Fruit fly (Drosophila melanogaster): ENCODE data around the gene CG8419.

Gene CG8419

DNA sequence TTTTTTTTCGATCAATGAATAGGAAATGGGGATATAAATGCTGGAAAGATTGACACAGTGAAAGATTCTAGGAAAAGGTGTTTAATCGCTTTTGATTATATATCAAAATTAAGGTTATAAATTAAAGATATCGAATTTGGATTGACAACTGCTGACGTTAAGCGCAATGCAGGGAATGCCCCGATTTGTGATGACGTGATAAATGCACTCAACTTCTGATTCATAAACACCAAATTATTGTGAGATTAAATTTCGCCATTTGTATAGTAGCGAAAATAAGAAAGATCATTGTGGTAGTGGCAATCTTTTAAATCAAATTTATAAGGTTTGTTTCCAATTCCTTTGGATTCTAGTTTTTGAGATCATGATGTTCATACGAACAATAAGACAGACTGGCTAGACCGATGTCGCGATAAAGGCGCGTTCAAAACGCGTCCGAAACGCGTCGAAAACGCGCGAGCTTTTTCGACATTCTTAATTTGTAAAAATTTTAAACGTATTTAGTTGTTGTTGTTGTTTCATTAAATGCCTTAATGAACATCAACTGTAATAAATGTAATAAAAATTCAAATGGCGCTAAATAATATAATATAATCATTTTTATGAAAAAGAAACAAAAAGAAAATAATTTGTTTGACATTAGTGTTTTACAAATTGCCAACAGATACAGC lies 9.4 kb downstream of the CG8419 start, which contains the start of gene CG8349:
Gene CG8349, plus strand, starts transcription at position 657 of the 671 bp plus-strand sequence.
- TF ChIP-seq ey (GFP tag; optimal IDR thresholded peaks at IDR 0.05), result no peak
- no peak for TF ChIP-seq Abd-B (GFP tag; optimal IDR thresholded peaks at IDR 0.05)
- TF ChIP-seq CrebA (GFP tag; optimal IDR thresholded peaks at IDR 0.05; ENCODE audit: borderline replicate concordance), result no peak
- peak; percentile 18 for TF ChIP-seq Myc (optimal IDR thresholded peaks at IDR 0.05)
- no peak for TF ChIP-seq Sp1 (GFP tag; optimal IDR thresholded peaks at IDR 0.05)
- no peak for TF ChIP-seq Rel (GFP tag; optimal IDR thresholded peaks at IDR 0.05)
- peak; percentile 96 for TF ChIP-seq Rel (tag; optimal IDR thresholded peaks at IDR 0.05)

DNA sequence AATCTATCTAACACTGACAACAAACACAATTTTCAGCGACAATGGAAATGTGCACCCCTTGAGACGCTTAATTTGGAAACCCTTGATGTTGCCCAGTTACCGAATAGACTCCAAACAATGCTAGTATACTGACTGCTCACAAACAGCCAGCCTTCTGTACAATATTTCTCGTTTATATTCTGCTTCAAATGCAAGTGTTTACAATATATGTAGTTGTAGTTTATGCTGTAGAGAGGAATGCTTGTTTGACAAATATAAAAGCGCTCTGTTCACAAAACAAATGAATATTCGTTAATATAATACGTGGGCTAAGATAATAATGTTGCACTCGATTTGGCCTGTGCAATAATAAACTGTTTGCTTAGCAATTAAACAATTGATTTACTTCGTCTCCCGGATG lies 11.9 kb downstream of the CG8419 start, which contains the start of gene CG8292:
Gene CG8292, minus strand, starts transcription at position 101 of the 400 bp plus-strand sequence.
- TF ChIP-seq Sp1 (GFP tag; optimal IDR thresholded peaks at IDR 0.05) (no peak), rgr (GFP tag; optimal IDR thresholded peaks at IDR 0.05) (no peak)

DNA sequence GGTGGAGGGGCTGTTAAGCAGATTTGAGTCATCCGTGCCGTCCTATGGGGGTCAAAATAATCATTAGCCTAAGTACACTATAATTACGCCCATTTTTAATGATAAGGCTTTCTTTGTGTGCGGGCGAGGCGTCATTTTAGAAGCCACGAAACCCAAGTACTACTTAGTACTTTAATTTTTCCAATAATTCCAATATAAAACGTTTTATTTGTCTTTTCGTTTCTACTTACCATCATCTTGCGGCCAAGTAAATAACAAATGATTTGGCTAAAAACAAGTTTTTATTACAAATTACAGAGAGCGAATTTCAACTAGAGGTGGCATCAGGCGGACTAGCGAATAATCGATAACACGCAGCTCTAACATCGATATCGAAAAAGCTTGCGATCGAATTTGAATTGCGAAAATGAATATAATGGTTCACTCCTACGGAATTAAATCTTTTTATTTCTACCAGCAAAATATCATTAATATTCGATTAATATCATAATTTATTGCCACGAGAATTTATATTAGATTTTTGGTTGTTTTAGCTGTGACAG lies 14.5 kb downstream of the CG8419 start, which contains the start of gene Snx6:
Gene Snx6, minus strand, starts transcription at position 349 of the 542 bp plus-strand sequence.
- TF ChIP-seq dsf (GFP tag; optimal IDR thresholded peaks at IDR 0.05; ENCODE audit: borderline replicate concordance) (no peak), Jra (GFP tag; optimal IDR thresholded peaks at IDR 0.05) (peak; percentile 27), Hnf4 (GFP tag; optimal IDR thresholded peaks at IDR 0.05) (no peak)

DNA sequence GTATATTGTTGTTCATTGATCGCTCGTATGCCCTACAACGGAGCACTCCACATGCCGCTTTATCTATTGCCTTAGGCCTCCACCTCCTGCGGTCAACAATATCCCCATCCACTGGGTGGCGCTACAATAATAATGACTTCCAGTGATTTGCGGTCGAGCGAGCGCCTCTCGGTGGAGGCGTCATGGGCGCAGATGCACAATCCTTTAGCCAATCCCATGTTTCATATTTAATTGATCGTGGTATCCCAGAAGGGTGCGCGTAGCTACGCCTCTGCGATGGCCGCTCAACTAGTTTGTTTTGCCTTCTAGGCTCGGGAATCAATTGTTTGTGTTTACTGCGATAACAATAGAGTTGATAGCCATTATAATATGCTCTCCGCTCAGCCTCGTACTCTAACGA lies 23.2 kb downstream of the CG8419 start:
- TF ChIP-seq CG32264 (GFP tag; optimal IDR thresholded peaks at IDR 0.05), result no peak
- TF ChIP-seq brk (GFP tag; optimal IDR thresholded peaks at IDR 0.05), result no peak
- no peak for TF ChIP-seq Sp1 (GFP tag; optimal IDR thresholded peaks at IDR 0.05)
- no peak for TF ChIP-seq dmrt93B (GFP tag; optimal IDR thresholded peaks at IDR 0.05)
- TF ChIP-seq lola (GFP tag; optimal IDR thresholded peaks at IDR 0.05), result no peak
- no peak for TF ChIP-seq rgr (GFP tag; optimal IDR thresholded peaks at IDR 0.05)
- no peak for TF ChIP-seq Hnf4 (GFP tag; optimal IDR thresholded peaks at IDR 0.05)
- no peak for TF ChIP-seq Vsx2 (GFP tag; optimal IDR thresholded peaks at IDR 0.05; ENCODE audit: partially characterized antibody)
- TF ChIP-seq CrebA (GFP tag; optimal IDR thresholded peaks at IDR 0.05; ENCODE audit: borderline replicate concordance), result no peak
- TF ChIP-seq pan (optimal IDR thresholded peaks at IDR 0.05), result no peak
- TF ChIP-seq HLH106 (tag; optimal IDR thresholded peaks at IDR 0.05), result no peak
- TF ChIP-seq sage (GFP tag; optimal IDR thresholded peaks at IDR 0.05), result no peak
- TF ChIP-seq Hr83 (GFP tag; optimal IDR thresholded peaks at IDR 0.05; ENCODE audit: poor library complexity, severe bottlenecking), result no peak
- TF ChIP-seq Hr78 (GFP tag; optimal IDR thresholded peaks at IDR 0.05), result no peak

DNA sequence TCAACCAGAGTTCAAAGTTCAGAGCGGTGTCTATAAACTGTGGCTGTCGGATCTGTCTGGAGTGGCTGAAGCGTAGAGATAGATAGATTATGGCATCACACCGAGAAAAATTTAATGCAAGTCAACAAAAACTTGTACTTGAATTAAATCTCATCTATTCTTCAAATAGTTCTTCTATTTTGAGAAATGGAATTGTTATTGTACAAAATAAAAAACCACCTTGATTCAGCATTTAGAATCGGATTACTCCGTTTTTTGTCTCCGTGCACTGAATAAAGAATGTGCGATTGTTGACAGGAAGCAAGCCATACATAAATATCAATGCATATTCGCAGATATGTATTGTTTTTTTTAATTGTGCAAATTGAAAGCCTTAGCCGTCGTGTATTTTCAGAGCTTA lies 23.7 kb downstream of the CG8419 start:
- TF ChIP-seq Hnf4 (GFP tag; optimal IDR thresholded peaks at IDR 0.05) (peak; percentile 66), dl (GFP tag; optimal IDR thresholded peaks at IDR 0.05; ENCODE audit: insufficient read depth in 1 of 2, partially characterized antibody in 2 of 2) (no peak), br (GFP tag; optimal IDR thresholded peaks at IDR 0.05) (peak; percentile 74), pan (optimal IDR thresholded peaks at IDR 0.05) (no peak), Sp1 (GFP tag; optimal IDR thresholded peaks at IDR 0.05) (peak; percentile 62), Jra (GFP tag; optimal IDR thresholded peaks at IDR 0.05) (peak; percentile 20), ey (GFP tag; optimal IDR thresholded peaks at IDR 0.05) (peak; percentile 64), fru (GFP tag; optimal IDR thresholded peaks at IDR 0.05) (peak; percentile 76), brk (GFP tag; optimal IDR thresholded peaks at IDR 0.05) (no peak), sv (GFP tag; optimal IDR thresholded peaks at IDR 0.05) (no peak), sage (GFP tag; optimal IDR thresholded peaks at IDR 0.05) (peak; percentile 46), OdsH (GFP tag; optimal IDR thresholded peaks at IDR 0.05) (peak; percentile 68), Myc (optimal IDR thresholded peaks at IDR 0.05) (no peak), tai (GFP tag; optimal IDR thresholded peaks at IDR 0.05) (no peak), rgr (GFP tag; optimal IDR thresholded peaks at IDR 0.05) (peak; percentile 67), psq (GFP tag; optimal IDR thresholded peaks at IDR 0.05) (peak; percentile 50), lola (GFP tag; optimal IDR thresholded peaks at IDR 0.05) (no peak), woc (GFP tag; optimal IDR thresholded peaks at IDR 0.05) (peak; percentile 34), CG32264 (GFP tag; optimal IDR thresholded peaks at IDR 0.05) (peak; percentile 48), foxo (GFP tag; optimal IDR thresholded peaks at IDR 0.05) (peak in 1 of 2 experiments; percentile 81), HLH106 (tag; optimal IDR thresholded peaks at IDR 0.05) (peak; percentile 66), Vsx2 (GFP tag; optimal IDR thresholded peaks at IDR 0.05; ENCODE audit: partially characterized antibody) (no peak), dmrt93B (GFP tag; optimal IDR thresholded peaks at IDR 0.05) (peak; percentile 18), h (GFP tag; optimal IDR thresholded peaks at IDR 0.05) (peak; percentile 84)

All from whole organism, wandering third instar larva.